Worm (Caenorhabditis elegans): ENCODE measurements around the gene E02H4.5.
A peak's percentile ranks its signal among the peaks of the same experiment; 100 is the strongest.

E02H4.5 gene

DNA sequence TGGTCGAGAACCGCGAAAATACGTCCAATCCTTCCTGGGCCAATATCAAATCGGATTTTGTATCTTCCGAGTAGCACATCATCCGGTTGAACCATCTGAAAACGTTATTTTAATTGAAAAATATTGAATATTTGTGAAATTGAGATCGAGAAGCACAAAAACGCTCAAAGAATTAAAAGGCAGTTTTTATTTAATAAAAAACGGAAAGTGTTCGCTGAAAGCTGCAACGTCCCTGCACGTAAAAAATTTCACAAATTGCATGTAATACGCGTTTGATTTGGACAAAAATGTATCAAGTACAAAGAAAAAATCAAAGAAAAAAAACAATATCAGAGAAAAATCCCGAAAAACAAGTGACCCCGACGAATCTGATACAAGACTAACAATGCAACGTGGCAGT is 2.9 kb downstream of the E02H4.5 start, which contains the start of gene E02H4.6:
TSS of gene E02H4.6 (minus strand) at position 101 of the 400 bp plus-strand sequence.
- TF ChIP-seq lin-32 (GFP tag; optimal IDR thresholded peaks at IDR 0.05) (no peak), nhr-12 (tag; optimal IDR thresholded peaks at IDR 0.05) (no peak), zip-8 (tag; optimal IDR thresholded peaks at IDR 0.05) (no peak), cnd-1 (tag; optimal IDR thresholded peaks at IDR 0.05) (no peak), ham-2 (GFP tag; optimal IDR thresholded peaks at IDR 0.05) (no peak), sem-2 (GFP tag; optimal IDR thresholded peaks at IDR 0.05) (no peak), lin-13 (tag; optimal IDR thresholded peaks at IDR 0.05) (no peak), unc-39 (tag; optimal IDR thresholded peaks at IDR 0.05) (no peak), pha-4 (tag; optimal IDR thresholded peaks at IDR 0.05) (no peak), ceh-43 (GFP tag; optimal IDR thresholded peaks at IDR 0.05) (no peak), hlh-1 (tag; optimal IDR thresholded peaks at IDR 0.05) (no peak)

- TF ChIP-seq bed-3 (GFP tag; optimal IDR thresholded peaks at IDR 0.05) (no peak), mab-5 (tag; optimal IDR thresholded peaks at IDR 0.05) (no peak)
These were observed 7.4 kb downstream of the E02H4.5 start, which contains the start of gene K04C1.5 for ce11 chrX:14247436-14248103. TSS of gene K04C1.5 (plus strand) at chrX:14248053.

ce11 chrX:14246518-14246917 is 8.4 kb downstream of the E02H4.5 start, which contains the start of gene mlc-6:
TSS of gene mlc-6 (minus strand) at chrX:14246618.
- TF ChIP-seq mls-2 (tag; optimal IDR thresholded peaks at IDR 0.05): no peak
- no peak for TF ChIP-seq cnd-1 (tag; optimal IDR thresholded peaks at IDR 0.05)
- TF ChIP-seq hlh-1 (tag; optimal IDR thresholded peaks at IDR 0.05): no peak
- no peak for TF ChIP-seq nhr-237 (tag; optimal IDR thresholded peaks at IDR 0.05)
- no peak for TF ChIP-seq M03D4.4 (tag; optimal IDR thresholded peaks at IDR 0.05)
- TF ChIP-seq tbx-8 (GFP tag; optimal IDR thresholded peaks at IDR 0.05): no peak

- peak; percentile 9 for TF ChIP-seq ceh-39 (tag; optimal IDR thresholded peaks at IDR 0.05)
- no peak for TF ChIP-seq ztf-11 (tag; optimal IDR thresholded peaks at IDR 0.05)
- no peak for TF ChIP-seq hlh-1 (tag; optimal IDR thresholded peaks at IDR 0.05)
- TF ChIP-seq elt-3 (tag; optimal IDR thresholded peaks at IDR 0.05): no peak
These were observed 10.4 kb downstream of the E02H4.5 start for ce11 chrX:14244493-14244892.

ce11 chrX:14243345-14243961 is 11.5 kb downstream of the E02H4.5 start, which contains the start of gene K04C1.3:
TSS of gene K04C1.3 (minus strand) at chrX:14243395.
- TF ChIP-seq ceh-83 (GFP tag; optimal IDR thresholded peaks at IDR 0.05): no peak
- no peak for TF ChIP-seq hlh-1 (tag; optimal IDR thresholded peaks at IDR 0.05)
- TF ChIP-seq flh-1 (GFP tag; optimal IDR thresholded peaks at IDR 0.05): no peak
- no peak for TF ChIP-seq pha-4 (tag; optimal IDR thresholded peaks at IDR 0.05)
- TF ChIP-seq drap-1 (GFP tag; optimal IDR thresholded peaks at IDR 0.05): no peak
- peak; percentile 37 for TF ChIP-seq cnd-1 (tag; optimal IDR thresholded peaks at IDR 0.05)
- TF ChIP-seq mab-5 (tag; optimal IDR thresholded peaks at IDR 0.05): no peak
- TF ChIP-seq nhr-237 (tag; optimal IDR thresholded peaks at IDR 0.05): no peak
- TF ChIP-seq mls-2 (tag; optimal IDR thresholded peaks at IDR 0.05): no peak
- peak; percentile 12 for TF ChIP-seq ces-1 (GFP tag; optimal IDR thresholded peaks at IDR 0.05)
- TF ChIP-seq unc-62 (GFP tag; optimal IDR thresholded peaks at IDR 0.05): no peak
- TF ChIP-seq sem-2 (GFP tag; optimal IDR thresholded peaks at IDR 0.05): no peak
- TF ChIP-seq ztf-11 (tag; optimal IDR thresholded peaks at IDR 0.05): no peak
- no peak for TF ChIP-seq lin-13 (tag; optimal IDR thresholded peaks at IDR 0.05)
- TF ChIP-seq bed-3 (GFP tag; optimal IDR thresholded peaks at IDR 0.05): no peak
- TF ChIP-seq nhr-28 (tag; optimal IDR thresholded peaks at IDR 0.05): no peak
- TF ChIP-seq snpc-4 (tag; optimal IDR thresholded peaks at IDR 0.05): no peak
- TF ChIP-seq sptf-1 (tag; optimal IDR thresholded peaks at IDR 0.05): no peak
- TF ChIP-seq elt-1 (tag; optimal IDR thresholded peaks at IDR 0.05; ENCODE audit: borderline replicate concordance, insufficient read depth): no peak
- TF ChIP-seq nhr-12 (tag; optimal IDR thresholded peaks at IDR 0.05): no peak
- TF ChIP-seq lin-32 (GFP tag; optimal IDR thresholded peaks at IDR 0.05): no peak
- no peak for TF ChIP-seq nhr-2 (tag; optimal IDR thresholded peaks at IDR 0.05)
- no peak for TF ChIP-seq mep-1 (tag; optimal IDR thresholded peaks at IDR 0.05)
- no peak for TF ChIP-seq lsy-2 (tag; optimal IDR thresholded peaks at IDR 0.05)
- TF ChIP-seq unc-120 (tag; optimal IDR thresholded peaks at IDR 0.05; ENCODE audit: poor library complexity, severe bottlenecking): no peak
- no peak for TF ChIP-seq ceh-43 (GFP tag; optimal IDR thresholded peaks at IDR 0.05)
- TF ChIP-seq nhr-76 (tag; optimal IDR thresholded peaks at IDR 0.05): no peak
- no peak for TF ChIP-seq unc-39 (tag; optimal IDR thresholded peaks at IDR 0.05)
- no peak for TF ChIP-seq elt-3 (tag; optimal IDR thresholded peaks at IDR 0.05)
- TF ChIP-seq ceh-39 (tag; optimal IDR thresholded peaks at IDR 0.05): peak; percentile 36
- TF ChIP-seq M03D4.4 (tag; optimal IDR thresholded peaks at IDR 0.05): no peak
- TF ChIP-seq ham-2 (GFP tag; optimal IDR thresholded peaks at IDR 0.05): no peak
- peak; percentile 7 for TF ChIP-seq zip-8 (tag; optimal IDR thresholded peaks at IDR 0.05)
- no peak for TF ChIP-seq tbx-8 (GFP tag; optimal IDR thresholded peaks at IDR 0.05)
- TF ChIP-seq blmp-1 (tag; optimal IDR thresholded peaks at IDR 0.05): no peak

Data from whole organism, mixed stage, embryonic.